Fruit fly (Drosophila melanogaster) whole organism, prepupa: ENCODE measurements around the gene CG8301.
A peak's percentile ranks its signal among the peaks of the same experiment; 100 is the strongest.

Experiments
- Blimp-1 ChIP-seq: fragments of 200-800 bp; sonication (Bioruptor generic); optimal IDR thresholded peaks from 3 replicates; lab custom pipeline; 2017; ENCODE audit warnings: missing biosample characterization, missing genetic modification characterization, mild to moderate bottlenecking, moderate library complexity, missing genetic modification reagents
- CG10631 ChIP-seq: fragments of 200-800 bp; sonication (Bioruptor generic); optimal IDR thresholded peaks from 2 replicates; lab custom pipeline; 2016; ENCODE audit warnings: missing biosample characterization, missing genetic modification characterization
- CG10669 ChIP-seq: fragments of 200-800 bp; sonication (Bioruptor generic); optimal IDR thresholded peaks from 3 replicates; lab custom pipeline; 2018; ENCODE audit warnings: missing biosample characterization, mild to moderate bottlenecking, missing genetic modification characterization, moderate library complexity
- CG11294 ChIP-seq: fragments of 200-800 bp; sonication (Bioruptor generic); IDR thresholded peaks from 2 replicates; pipeline ENCODE4 v1.3.6; 2022; ENCODE audit warnings: missing biosample characterization, missing genetic modification characterization
- CG11762 ChIP-seq: fragments of 200-800 bp; sonication (Bioruptor generic); optimal IDR thresholded peaks from 3 replicates; lab custom pipeline; 2016; ENCODE audit warnings: missing biosample characterization, missing genetic modification characterization; ENCODE audit not compliant: insufficient read depth
- CG15336 ChIP-seq: fragments of 200-800 bp; sonication (Bioruptor generic); IDR thresholded peaks from 2 replicates; pipeline ENCODE4 v1.3.6; 2022; ENCODE audit warnings: missing biosample characterization, missing genetic modification characterization
- CG1621 ChIP-seq: fragments of 200-800 bp; sonication (Bioruptor generic); optimal IDR thresholded peaks from 3 replicates; lab custom pipeline; 2018; ENCODE audit warnings: missing biosample characterization, mild to moderate bottlenecking, missing genetic modification characterization
- CG3032 ChIP-seq: fragments of 200-800 bp; optimal IDR thresholded peaks from 2 replicates; lab custom pipeline; 2019; ENCODE audit warnings: missing biosample characterization, mild to moderate bottlenecking, missing genetic modification characterization, moderate library complexity
- CG31627 ChIP-seq: fragments of 200-800 bp; sonication (Bioruptor generic); optimal IDR thresholded peaks from 3 replicates; lab custom pipeline; 2016; ENCODE audit warnings: missing biosample characterization, missing genetic modification characterization
- CG32006 ChIP-seq: fragments of 200-800 bp; sonication (Bioruptor generic); optimal IDR thresholded peaks from 3 replicates; lab custom pipeline; 2017; ENCODE audit warnings: missing biosample characterization, mild to moderate bottlenecking, missing genetic modification characterization
- CG34406 ChIP-seq: fragments of 200-800 bp; sonication (Bioruptor generic); optimal IDR thresholded peaks from 3 replicates; lab custom pipeline; 2016; ENCODE audit warnings: missing biosample characterization, missing genetic modification characterization
- CG4318 ChIP-seq: fragments of 200-800 bp; sonication (Bioruptor generic); optimal IDR thresholded peaks from 3 replicates; lab custom pipeline; 2017; ENCODE audit warnings: missing biosample characterization, mild to moderate bottlenecking, missing genetic modification characterization
- CG6163 ChIP-seq: fragments of 200-800 bp; sonication (Bioruptor generic); IDR thresholded peaks from 3 replicates; pipeline ENCODE4 v1.3.6; 2022; ENCODE audit warnings: missing biosample characterization, missing genetic modification characterization
- CG6808 ChIP-seq: fragments of 200-800 bp; sonication (Bioruptor generic); optimal IDR thresholded peaks from 3 replicates; lab custom pipeline; 2017; ENCODE audit warnings: missing biosample characterization, missing genetic modification characterization, mild to moderate bottlenecking, moderate library complexity, missing genetic modification reagents
- CG7368 ChIP-seq: fragments of 200-800 bp; sonication (Bioruptor generic); optimal IDR thresholded peaks from 3 replicates; lab custom pipeline; 2016; ENCODE audit warnings: missing biosample characterization, missing genetic modification characterization
- CG8319 ChIP-seq: fragments of 200-800 bp; sonication (Bioruptor generic); optimal IDR thresholded peaks from 3 replicates; lab custom pipeline; 2016; ENCODE audit warnings: missing biosample characterization, missing genetic modification characterization
- CG8632 ChIP-seq: fragments of 200-800 bp; sonication (Bioruptor generic); optimal IDR thresholded peaks from 3 replicates; lab custom pipeline; 2016; ENCODE audit warnings: missing biosample characterization, missing genetic modification characterization
- CG9139 ChIP-seq: fragments of 200-800 bp; sonication (Bioruptor generic); optimal IDR thresholded peaks from 3 replicates; lab custom pipeline; 2017; ENCODE audit warnings: missing biosample characterization, mild to moderate bottlenecking, missing genetic modification characterization
- Eip78C ChIP-seq: fragments of 200-800 bp; sonication (Bioruptor generic); peaks from one replicate; lab custom pipeline; 2016; ENCODE audit warnings: missing biosample characterization, missing genetic modification characterization
- Eip93F ChIP-seq: fragments of 200-800 bp; sonication (Bioruptor generic); optimal IDR thresholded peaks from 2 replicates; lab custom pipeline; 2016; ENCODE audit warnings: missing biosample characterization, mild to moderate bottlenecking, missing genetic modification characterization
- Ets21C ChIP-seq: fragments of 200-800 bp; sonication (Bioruptor generic); optimal IDR thresholded peaks from 3 replicates; lab custom pipeline; 2016; ENCODE audit warnings: missing biosample characterization, missing genetic modification characterization
- Ets96B ChIP-seq: fragments of 200-800 bp; optimal IDR thresholded peaks from 2 replicates; lab custom pipeline; 2019; ENCODE audit warnings: missing biosample characterization, mild to moderate bottlenecking, missing genetic modification characterization, moderate library complexity
- Gug ChIP-seq: fragments of 200-800 bp; sonication (Bioruptor generic); IDR thresholded peaks from 2 replicates; pipeline ENCODE4 v1.3.6; 2022; ENCODE audit warnings: missing biosample characterization, missing genetic modification characterization
- Hr38 ChIP-seq: sonication (Bioruptor generic); optimal IDR thresholded peaks from 2 replicates; lab custom pipeline; 2016; ENCODE audit warnings: missing biosample characterization, missing genetic modification characterization
- Hr39 ChIP-seq: fragments of 200-800 bp; sonication (Bioruptor generic); optimal IDR thresholded peaks from 2 replicates; lab custom pipeline; 2016; ENCODE audit warnings: missing biosample characterization, missing genetic modification characterization
- Hr4 ChIP-seq: fragments of 200-800 bp; sonication (Bioruptor generic); optimal IDR thresholded peaks from 3 replicates; lab custom pipeline; 2016; ENCODE audit warnings: missing biosample characterization, missing genetic modification characterization
- Lpt ChIP-seq: fragments of 200-800 bp; sonication (Bioruptor generic); optimal IDR thresholded peaks from 3 replicates; lab custom pipeline; 2016; ENCODE audit warnings: missing biosample characterization, missing genetic modification characterization
- OdsH ChIP-seq: fragments of 200-800 bp; sonication (Bioruptor generic); optimal IDR thresholded peaks from 3 replicates; lab custom pipeline; 2016; ENCODE audit warnings: missing biosample characterization, missing genetic modification characterization
- Smox ChIP-seq: fragments of 200-800 bp; sonication (Bioruptor generic); optimal IDR thresholded peaks from 3 replicates; lab custom pipeline; 2016; ENCODE audit warnings: missing biosample characterization, missing genetic modification characterization
- Sox14 ChIP-seq: fragments of 200-800 bp; sonication (Bioruptor generic); optimal IDR thresholded peaks from 3 replicates; lab custom pipeline; 2016; ENCODE audit warnings: missing biosample characterization, missing genetic modification characterization
- acj6 ChIP-seq: fragments of 200-800 bp; sonication (Bioruptor generic); optimal IDR thresholded peaks from 3 replicates; lab custom pipeline; 2016; ENCODE audit warnings: missing biosample characterization, missing genetic modification characterization
- cyc ChIP-seq: fragments of 200-800 bp; sonication (Bioruptor generic); optimal IDR thresholded peaks from 3 replicates; lab custom pipeline; 2016; ENCODE audit warnings: missing biosample characterization, missing genetic modification characterization
- dsx ChIP-seq: fragments of 200-800 bp; optimal IDR thresholded peaks from 3 replicates; lab custom pipeline; 2019; ENCODE audit warnings: missing biosample characterization, mild to moderate bottlenecking, missing genetic modification characterization, moderate library complexity; ENCODE audit not compliant: poor library complexity, severe bottlenecking
- eg ChIP-seq: fragments of 200-800 bp; sonication (Bioruptor generic); IDR thresholded peaks from 3 replicates; pipeline ENCODE4 v1.3.6; 2022; ENCODE audit warnings: missing biosample characterization, missing genetic modification characterization
- fd59A ChIP-seq: fragments of 200-800 bp; sonication (Bioruptor generic); optimal IDR thresholded peaks from 2 replicates; lab custom pipeline; 2017; ENCODE audit warnings: missing biosample characterization, mild to moderate bottlenecking, missing genetic modification characterization, missing genetic modification reagents
- fkh ChIP-seq: fragments of 200-800 bp; sonication (Bioruptor generic); optimal IDR thresholded peaks from 3 replicates; lab custom pipeline; 2017; ENCODE audit warnings: missing biosample characterization, mild to moderate bottlenecking, missing genetic modification characterization, moderate library complexity
- lz ChIP-seq: fragments of 200-800 bp; sonication (Bioruptor generic); optimal IDR thresholded peaks from 3 replicates; lab custom pipeline; 2016; ENCODE audit warnings: missing biosample characterization, missing genetic modification characterization
- pdm3 ChIP-seq: fragments of 200-800 bp; sonication (Bioruptor generic); optimal IDR thresholded peaks from 3 replicates; lab custom pipeline; 2016; ENCODE audit warnings: missing biosample characterization, missing genetic modification characterization
- spab ChIP-seq: fragments of 200-800 bp; sonication (Bioruptor generic); optimal IDR thresholded peaks from 2 replicates; lab custom pipeline; 2017; ENCODE audit warnings: missing biosample characterization, mild to moderate bottlenecking, missing genetic modification characterization, missing genetic modification reagents
- ss ChIP-seq, 2 experiments: fragments of 200-800 bp; sonication (Bioruptor generic); optimal IDR thresholded peaks; 2 replicates in 1 of 2; 3 replicates in 1 of 2; lab custom pipeline; 2017 to 2018; ENCODE audit warnings: mild to moderate bottlenecking in 2 of 2, missing biosample characterization in 2 of 2, missing genetic modification characterization in 2 of 2, moderate library complexity in 1 of 2
- svp ChIP-seq: fragments of 200-800 bp; sonication (Bioruptor generic); peaks from one replicate; lab custom pipeline; 2016; ENCODE audit warnings: missing biosample characterization, missing genetic modification characterization
- topi ChIP-seq: fragments of 200-800 bp; sonication (Bioruptor generic); optimal IDR thresholded peaks from 3 replicates; lab custom pipeline; 2016; ENCODE audit warnings: missing biosample characterization, missing genetic modification characterization
- vri ChIP-seq: fragments of 200-800 bp; sonication (Bioruptor generic); optimal IDR thresholded peaks from 3 replicates; lab custom pipeline; 2016; ENCODE audit warnings: missing biosample characterization, mild to moderate bottlenecking, missing genetic modification characterization

Gene CG8301

DNA sequence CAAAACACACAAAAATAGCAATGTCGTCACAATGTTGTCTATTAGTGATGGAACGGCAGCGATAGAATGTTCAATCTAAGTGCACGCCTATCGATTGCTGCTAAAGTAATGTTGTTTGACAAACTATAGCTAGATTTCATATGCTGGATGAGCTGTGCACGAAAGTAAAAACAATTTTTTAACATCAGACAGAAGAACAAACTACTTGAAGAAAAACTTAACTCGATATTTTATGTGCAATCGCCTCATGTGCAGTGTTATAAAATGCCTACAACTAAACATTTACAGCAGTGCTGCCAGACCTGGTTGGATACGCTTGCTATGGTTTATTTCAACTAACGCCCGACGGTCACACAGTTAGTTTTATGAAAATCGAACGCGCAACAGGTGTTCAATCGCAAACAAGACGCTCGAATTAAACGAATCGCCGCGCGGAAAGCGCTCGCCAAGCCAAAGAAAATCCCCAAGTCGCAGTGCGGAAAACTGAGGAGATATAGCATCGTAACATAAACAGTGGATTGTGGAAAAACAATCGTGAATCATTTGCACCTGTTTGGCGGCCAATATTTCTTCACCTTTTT lies 9.9 kb downstream of the CG8301 start, which contains the start of the genes bocks and CG8312 (continued):
- TF ChIP-seq CG9139: no peak
- peak in 1 of 2 experiments; percentile 14 for TF ChIP-seq ss (GFP tag; optimal IDR thresholded peaks at IDR 0.05; lab: Kevin White, UChicago)
- no peak for TF ChIP-seq CG3032
- TF ChIP-seq CG6163: no peak
- TF ChIP-seq CG6808 (GFP tag; lab: Kevin White, UChicago): no peak
- peak; percentile 17 for TF ChIP-seq Hr39
- TF ChIP-seq vri (GFP tag; lab: Kevin White, UChicago): peak; percentile 34

DNA sequence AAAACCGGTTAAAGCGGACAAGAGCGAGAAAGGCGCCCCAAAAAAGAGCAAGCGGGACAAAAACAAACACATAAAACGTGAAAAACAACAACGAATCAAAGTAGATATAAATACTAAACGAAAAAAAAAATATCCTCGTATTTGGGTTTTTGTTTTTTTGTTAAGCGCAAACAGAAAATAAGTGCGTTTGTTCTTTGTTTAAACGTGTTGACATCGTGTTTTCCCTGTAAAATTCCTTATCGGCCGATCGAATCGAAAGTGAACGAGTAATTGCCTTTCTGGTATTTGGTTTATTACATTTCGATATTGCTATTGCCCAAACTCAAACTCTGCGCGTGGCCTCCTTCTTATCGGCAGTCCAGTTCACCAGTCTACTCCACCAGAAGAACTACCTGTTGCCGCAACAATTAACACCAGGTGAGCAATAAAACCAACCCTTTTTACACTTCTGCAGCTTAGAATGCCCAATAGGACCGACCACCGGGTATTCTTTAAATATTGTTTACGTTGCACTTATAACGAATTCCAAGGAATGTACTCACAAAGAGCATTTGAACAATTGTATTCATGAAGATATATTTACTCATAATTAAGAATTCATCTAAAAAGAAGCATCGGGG lies 10.8 kb downstream of the CG8301 start:
- TF ChIP-seq Blimp-1 (GFP tag; lab: Kevin White, UChicago) (peak; percentile 11), OdsH (GFP tag; lab: Kevin White, UChicago) (no peak), Hr4 (no peak), CG1621 (tag; lab: Kevin White, UChicago) (no peak), fkh (GFP tag; lab: Kevin White, UChicago) (peak; percentile 17), CG31627 (GFP tag; lab: Kevin White, UChicago) (no peak), fd59A (GFP tag; lab: Kevin White, UChicago) (no peak)

DNA sequence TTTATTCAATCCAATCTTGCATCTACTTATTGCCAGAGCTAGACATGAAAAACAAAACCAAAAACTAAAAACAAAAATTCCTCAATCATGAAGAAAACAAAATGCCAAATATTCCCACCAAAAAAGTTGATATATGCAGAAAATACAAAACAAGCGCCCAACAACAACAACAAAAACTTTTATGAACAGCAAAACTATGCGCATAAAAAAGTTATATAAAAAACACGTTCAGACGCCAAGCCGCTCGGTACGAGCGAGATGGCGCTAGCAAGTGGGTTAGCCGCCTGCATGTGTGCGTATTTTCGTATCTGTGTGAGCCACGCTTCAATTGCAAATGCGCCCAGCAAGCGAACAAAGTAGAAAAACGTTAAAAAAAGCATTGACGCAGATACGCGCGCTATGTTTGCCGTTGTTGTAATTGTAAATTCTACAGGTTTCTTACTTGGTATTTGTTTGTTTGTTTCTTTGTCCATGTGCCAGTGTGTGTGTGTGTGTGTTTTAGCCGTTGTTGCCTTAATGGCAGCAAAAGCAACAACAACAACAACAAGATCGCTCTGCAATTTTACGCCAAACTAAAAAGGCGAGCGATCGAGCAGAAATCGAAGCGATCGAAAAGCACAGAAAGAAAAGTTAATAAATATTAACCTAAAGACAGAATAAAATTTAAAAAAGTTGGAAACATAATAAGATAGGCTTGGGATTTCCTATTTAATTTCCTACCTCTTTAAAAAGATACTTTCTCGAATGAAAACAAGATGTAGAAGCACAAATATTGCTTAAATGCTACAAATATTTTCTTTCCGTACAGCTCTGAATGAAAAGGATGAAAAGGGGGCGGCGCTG lies 12.5 kb downstream of the CG8301 start:
- TF ChIP-seq Sox14: peak; percentile 60
- peak; percentile 42 for TF ChIP-seq CG11762
- no peak for TF ChIP-seq Hr38 (GFP tag; lab: Kevin White, UChicago)
- TF ChIP-seq topi (GFP tag; lab: Kevin White, UChicago): peak; percentile 4
- TF ChIP-seq Smox (GFP tag; lab: Kevin White, UChicago): no peak
- TF ChIP-seq Hr4: peak; percentile 76
- TF ChIP-seq cyc: no peak
- peak; percentile 38; the same call in 1 of the 2 replicates for TF ChIP-seq CG11294 (GFP tag; lab: Robert Waterston, UW)
- peak; percentile 66 for TF ChIP-seq spab (GFP tag; lab: Kevin White, UChicago)
- peak; percentile 92 for TF ChIP-seq CG6163
- peak; percentile 95 for TF ChIP-seq Eip78C (GFP tag; lab: Kevin White, UChicago)
- TF ChIP-seq Blimp-1 (GFP tag; lab: Kevin White, UChicago): no peak
- TF ChIP-seq acj6: peak; percentile 45
- TF ChIP-seq CG34406: peak; percentile 37
- peak; percentile 70 for TF ChIP-seq Gug (GFP tag; lab: Robert Waterston, UW)
- TF ChIP-seq Ets96B (tag; lab: Kevin White, UChicago): peak; percentile 88
- TF ChIP-seq lz (GFP tag; lab: Kevin White, UChicago): no peak
- peak; percentile 82 for TF ChIP-seq dsx (GFP tag; lab: Kevin White, UChicago)
- peak; percentile 60 for TF ChIP-seq Lpt
- TF ChIP-seq CG10631 (GFP tag; lab: Kevin White, UChicago): peak; percentile 80
- peak; percentile 11 for TF ChIP-seq CG8319
- TF ChIP-seq fkh (GFP tag; lab: Kevin White, UChicago): peak; percentile 39
- TF ChIP-seq vri (GFP tag; lab: Kevin White, UChicago): no peak
- TF ChIP-seq Ets21C (GFP tag; lab: Kevin White, UChicago): no peak
- peak; percentile 66 for TF ChIP-seq pdm3 (GFP tag; lab: Kevin White, UChicago)
- no peak for TF ChIP-seq Eip93F (GFP tag; lab: Kevin White, UChicago)
- TF ChIP-seq CG32006 (GFP tag; lab: Kevin White, UChicago): peak; percentile 79
- peak; percentile 79 for TF ChIP-seq CG10669 (GFP tag; lab: Kevin White, UChicago)
- TF ChIP-seq eg (GFP tag; lab: Robert Waterston, UW): peak; percentile 88
- no peak for TF ChIP-seq CG4318 (GFP tag; lab: Kevin White, UChicago)
- TF ChIP-seq svp (GFP tag; lab: Kevin White, UChicago): no peak
- peak; percentile 48 to 69 for TF ChIP-seq ss (GFP tag; optimal IDR thresholded peaks at IDR 0.05; lab: Kevin White, UChicago)
- peak; percentile 57 for TF ChIP-seq CG7368
- peak; percentile 63 for TF ChIP-seq CG6808 (GFP tag; lab: Kevin White, UChicago)
- TF ChIP-seq fd59A (GFP tag; lab: Kevin White, UChicago): peak; percentile 65
- peak; percentile 51 for TF ChIP-seq CG8632
- peak; percentile 90 for TF ChIP-seq CG15336 (GFP tag; lab: Robert Waterston, UW)
